Fruit fly (Drosophila melanogaster): ENCODE measurements around the gene CG31832.

DNA sequence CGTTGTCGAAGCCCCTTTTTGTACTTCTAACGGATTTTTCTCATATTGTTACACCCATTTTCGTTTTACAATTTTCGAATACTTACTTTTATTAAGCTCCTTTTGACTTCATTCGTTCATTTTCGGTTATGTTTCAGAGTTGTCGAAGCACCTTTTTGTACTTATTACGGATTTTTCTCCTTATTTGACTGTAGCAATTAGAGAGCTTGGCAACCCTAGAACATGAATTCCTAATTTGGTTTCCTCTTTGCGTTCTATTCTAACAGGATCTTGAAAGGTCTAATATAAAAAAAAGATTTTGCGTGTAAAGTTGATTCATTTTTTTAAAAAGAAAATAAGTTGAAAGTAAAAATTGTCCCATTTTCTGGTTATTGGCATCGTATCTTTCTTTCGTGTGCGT is 30.5 kb upstream of the CG31832 start:
- TF ChIP-seq Lpt (GFP tag; optimal IDR thresholded peaks at IDR 0.05): no peak
- TF ChIP-seq Sox102F (GFP tag; optimal IDR thresholded peaks at IDR 0.05): no peak
- TF ChIP-seq lz (GFP tag; optimal IDR thresholded peaks at IDR 0.05): no peak
- TF ChIP-seq dac (GFP tag; optimal IDR thresholded peaks at IDR 0.05): no peak
- TF ChIP-seq CG9139 (GFP tag; optimal IDR thresholded peaks at IDR 0.05): no peak
- TF ChIP-seq fd59A (GFP tag; optimal IDR thresholded peaks at IDR 0.05): no peak
- TF ChIP-seq CG6854 (GFP tag; optimal IDR thresholded peaks at IDR 0.05): no peak
- no peak for TF ChIP-seq CG34406 (GFP tag; optimal IDR thresholded peaks at IDR 0.05)
- no peak for TF ChIP-seq cyc (GFP tag; optimal IDR thresholded peaks at IDR 0.05)
